Fruit fly (Drosophila melanogaster): Measurements from ENCODE around the gene jigr1.

jigr1 gene

dm6 chr3R:25637294-25638174, at the start of gene jigr1 (continued):
- peak; percentile 79 for TF ChIP-seq CG2199 (GFP tag; IDR thresholded peaks at IDR 0.05)
- TF ChIP-seq CG5180 (GFP tag; optimal IDR thresholded peaks at IDR 0.05), result no peak
- no peak for TF ChIP-seq HmgZ (tag; optimal IDR thresholded peaks at IDR 0.05)
- peak; percentile 86 for TF ChIP-seq row (GFP tag; IDR thresholded peaks at IDR 0.05)
- no peak for TF ChIP-seq gce (GFP tag; IDR thresholded peaks at IDR 0.05)
- no peak for TF ChIP-seq NC2β (GFP tag; optimal IDR thresholded peaks at IDR 0.05)
- TF ChIP-seq CG8281 (tag; optimal IDR thresholded peaks at IDR 0.05), result no peak
- TF ChIP-seq Drgx (GFP tag; IDR thresholded peaks at IDR 0.05), result no peak
- TF ChIP-seq CG11695 (GFP tag; IDR thresholded peaks at IDR 0.05), result 0 out of 3 replicates have a peak, but pooled peaks have one; percentile 34
- no peak for TF ChIP-seq CG6654 (GFP tag; optimal IDR thresholded peaks at IDR 0.05)
- no peak for TF ChIP-seq stc (GFP tag; IDR thresholded peaks at IDR 0.05)
- TF ChIP-seq so (GFP tag; IDR thresholded peaks at IDR 0.05), result 0 out of 3 replicates have a peak, but pooled peaks have one; percentile 24
- TF ChIP-seq wdn (GFP tag; IDR thresholded peaks at IDR 0.05), result no peak
- no peak for TF ChIP-seq ftz-f1 (GFP tag; optimal IDR thresholded peaks at IDR 0.05)
- no peak for TF ChIP-seq sd (tag; optimal IDR thresholded peaks at IDR 0.05)
- TF ChIP-seq Side (GFP tag; optimal IDR thresholded peaks at IDR 0.05), result no peak
- no peak for TF ChIP-seq Antp (GFP tag; optimal IDR thresholded peaks at IDR 0.05)
- no peak for TF ChIP-seq crc (GFP tag; optimal IDR thresholded peaks at IDR 0.05)
- peak; percentile 21 for TF ChIP-seq Xbp1 (GFP tag; optimal IDR thresholded peaks at IDR 0.05)
- no peak for TF ChIP-seq klu (GFP tag; IDR thresholded peaks at IDR 0.05)
- no peak for TF ChIP-seq E2f2 (GFP tag; IDR thresholded peaks at IDR 0.05)
- no peak for TF ChIP-seq MTF-1 (GFP tag; optimal IDR thresholded peaks at IDR 0.05; ENCODE audit: borderline replicate concordance)
- TF ChIP-seq CG9727 (GFP tag; optimal IDR thresholded peaks at IDR 0.05), result peak; percentile 84
- TF ChIP-seq zf30C (GFP tag; optimal IDR thresholded peaks at IDR 0.05), result no peak
- no peak for TF ChIP-seq NC2α (GFP tag; optimal IDR thresholded peaks at IDR 0.05)
- TF ChIP-seq Tbp (GFP tag; optimal IDR thresholded peaks at IDR 0.05), result no peak
- no peak for TF ChIP-seq CG34422 (GFP tag; IDR thresholded peaks at IDR 0.05)
- TF ChIP-seq Xrp1 (GFP tag; IDR thresholded peaks at IDR 0.05), result peak; percentile 78
- TF ChIP-seq CkIIα-i1 (GFP tag; IDR thresholded peaks at IDR 0.05), result no peak
- TF ChIP-seq CG4820 (GFP tag; optimal IDR thresholded peaks at IDR 0.05), result peak; percentile 19
- no peak for TF ChIP-seq scrt (GFP tag; optimal IDR thresholded peaks at IDR 0.05)
- TF ChIP-seq en (GFP tag; optimal IDR thresholded peaks at IDR 0.05), result no peak
- TF ChIP-seq tgo (GFP tag; IDR thresholded peaks at IDR 0.05), result no peak
- TF ChIP-seq nerfin-1 (tag; optimal IDR thresholded peaks at IDR 0.05), result peak; percentile 31
- no peak for TF ChIP-seq jigr1 (GFP tag; IDR thresholded peaks at IDR 0.05)
- peak; percentile 32 for TF ChIP-seq CG2202 (tag; optimal IDR thresholded peaks at IDR 0.05)
- no peak for TF ChIP-seq Asciz (GFP tag; optimal IDR thresholded peaks at IDR 0.05)
- TF ChIP-seq sob (GFP tag; IDR thresholded peaks at IDR 0.05), result 0 out of 2 replicates have a peak, but pooled peaks have one; percentile 30
- no peak for TF ChIP-seq ab (GFP tag; optimal IDR thresholded peaks at IDR 0.05)
- TF ChIP-seq zen2 (GFP tag; IDR thresholded peaks at IDR 0.05; ENCODE audit: partially characterized antibody), result no peak
- no peak for TF ChIP-seq h (optimal IDR thresholded peaks at IDR 0.05)
- peak; percentile 64 to 92 for TF ChIP-seq tll (GFP tag; optimal IDR thresholded peaks at IDR 0.05)
- TF ChIP-seq usp (GFP tag; optimal IDR thresholded peaks at IDR 0.05), result no peak
- TF ChIP-seq pan (optimal IDR thresholded peaks at IDR 0.05), result peak in 1 of 2 experiments; percentile 87
- peak in 1 of 2 experiments; percentile 81 for TF ChIP-seq pan (GFP tag; optimal IDR thresholded peaks at IDR 0.05 in 1 of 2, IDR thresholded peaks at IDR 0.05 in 1 of 2)
- no peak for TF ChIP-seq her (GFP tag; optimal IDR thresholded peaks at IDR 0.05)
- peak; percentile 74 for TF ChIP-seq CG8765 (GFP tag; IDR thresholded peaks at IDR 0.05)
- no peak for TF ChIP-seq CG4617 (GFP tag; optimal IDR thresholded peaks at IDR 0.05; ENCODE audit: borderline replicate concordance)
- no peak for TF ChIP-seq CG4707 (GFP tag; optimal IDR thresholded peaks at IDR 0.05)
- TF ChIP-seq CG16863 (GFP tag; optimal IDR thresholded peaks at IDR 0.05), result peak; percentile 29
- no peak for TF ChIP-seq tx (GFP tag; optimal IDR thresholded peaks at IDR 0.05)
